Worm (Caenorhabditis elegans) whole organism, young adult: Measurements from ENCODE around the gene hlh-33.

ENCODE experiments used
- B0019.2 ChIP-seq: fragments of 200-800 bp; sonication (Bioruptor generic); conservative IDR thresholded peaks from 2 replicates; pipeline ENCODE4 v1.3.6; 2022; ENCODE audit warnings: missing genetic modification reagents, missing genetic modification characterization, missing compliant biosample characterization
- B0261.1 ChIP-seq: sonication (generic microtip); optimal IDR thresholded peaks from 2 replicates; lab custom pipeline; 2016; ENCODE audit warnings: mild to moderate bottlenecking, missing genetic modification characterization, moderate library complexity, missing compliant biosample characterization
- C17E4.6 ChIP-seq: fragments of 200-800 bp; sonication (Bioruptor generic); IDR thresholded peaks from 2 replicates; pipeline ENCODE4 v1.3.6; 2022; ENCODE audit warnings: missing genetic modification reagents, missing genetic modification characterization, missing compliant biosample characterization
- D2030.7 ChIP-seq: fragments of 200-800 bp; sonication (Bioruptor generic); IDR thresholded peaks from 2 replicates; pipeline ENCODE4 v1.3.6; 2022; ENCODE audit warnings: missing genetic modification reagents, missing genetic modification characterization, missing compliant biosample characterization
- F23B12.7 ChIP-seq: sonication (generic microtip); optimal IDR thresholded peaks from 2 replicates; lab custom pipeline; 2017; ENCODE audit warnings: missing genetic modification characterization, mild to moderate bottlenecking, missing compliant biosample characterization, antibody characterized with exemption, moderate library complexity; ENCODE audit not compliant: insufficient read depth
- F33H1.4 ChIP-seq: fragments of 200-800 bp; sonication (Bioruptor generic); IDR thresholded peaks from 2 replicates; pipeline ENCODE4 v1.3.6; 2022; ENCODE audit warnings: missing genetic modification reagents, missing genetic modification characterization, missing compliant biosample characterization
- F57A8.1 ChIP-seq: fragments of 200-800 bp; sonication (Bioruptor generic); optimal IDR thresholded peaks from 2 replicates; lab custom pipeline; 2018; ENCODE audit warnings: mild to moderate bottlenecking, missing genetic modification characterization, moderate library complexity, missing compliant biosample characterization
- K11D2.4 ChIP-seq: fragments of 200-800 bp; sonication (Bioruptor generic); IDR thresholded peaks from 2 replicates; pipeline ENCODE4 v1.3.6; 2022; ENCODE audit warnings: missing genetic modification reagents, missing genetic modification characterization, missing compliant biosample characterization
- T26A5.8 ChIP-seq: sonication (generic microtip); optimal IDR thresholded peaks from 2 replicates; lab custom pipeline; 2016; ENCODE audit warnings: missing genetic modification characterization, missing compliant biosample characterization
- Y79H2A.3 ChIP-seq: fragments of 200-800 bp; sonication (Bioruptor generic); conservative IDR thresholded peaks from 2 replicates; pipeline ENCODE4 v1.3.6; 2022; ENCODE audit warnings: missing genetic modification reagents, missing genetic modification characterization, missing compliant biosample characterization
- ama-1 ChIP-seq, 3 experiments: fragments of 150-350 bp in 1 of 3; sonication (generic microtip) in 2 of 3; optimal IDR thresholded peaks; 2 replicates each; lab custom pipeline; 2014 to 2018; ENCODE audit warnings: missing biosample characterization in 2 of 3, missing genetic modification characterization in 2 of 3, missing genetic modification reagents in 2 of 3
- attf-6 ChIP-seq: fragments of 200-800 bp; sonication (Bioruptor generic); IDR thresholded peaks from 2 replicates; pipeline ENCODE4 v1.3.6; 2022; ENCODE audit warnings: missing genetic modification reagents, missing genetic modification characterization, missing compliant biosample characterization
- ceh-100 ChIP-seq: fragments of 200-800 bp; sonication (Bioruptor generic); IDR thresholded peaks from 2 replicates; pipeline ENCODE4 v1.3.6; 2022; ENCODE audit warnings: missing genetic modification reagents, missing genetic modification characterization, missing compliant biosample characterization
- ceh-27 ChIP-seq: fragments of 200-800 bp; sonication (Bioruptor generic); optimal IDR thresholded peaks from 2 replicates; lab custom pipeline; 2018; ENCODE audit warnings: mild to moderate bottlenecking, missing genetic modification characterization, moderate library complexity, missing compliant biosample characterization
- ceh-91 ChIP-seq: fragments of 200-800 bp; sonication (Bioruptor generic); IDR thresholded peaks from 2 replicates; pipeline ENCODE4 v1.3.6; 2022; ENCODE audit warnings: missing genetic modification reagents, missing genetic modification characterization, missing compliant biosample characterization
- dox-1 ChIP-seq: fragments of 200-800 bp; sonication (Bioruptor generic); IDR thresholded peaks from 2 replicates; pipeline ENCODE4 v1.3.6; 2022; ENCODE audit warnings: missing genetic modification reagents, missing genetic modification characterization, missing compliant biosample characterization
- dpl-1 ChIP-seq: fragments of 150-350 bp; optimal IDR thresholded peaks from 2 replicates; lab custom pipeline; 2014; ENCODE audit warnings: missing biosample characterization, missing genetic modification reagents, missing genetic modification characterization
- efl-1 ChIP-seq: fragments of 150-350 bp; optimal IDR thresholded peaks from 2 replicates; lab custom pipeline; 2014; ENCODE audit warnings: missing biosample characterization, missing genetic modification reagents, missing genetic modification characterization
- egl-44 ChIP-seq: fragments of 200-800 bp; sonication (Bioruptor generic); IDR thresholded peaks from 2 replicates; pipeline ENCODE4 v1.3.6; 2022; ENCODE audit warnings: missing genetic modification reagents, missing genetic modification characterization, missing compliant biosample characterization
- ekl-4 ChIP-seq: fragments of 200-800 bp; sonication (Bioruptor generic); IDR thresholded peaks from 2 replicates; pipeline ENCODE4 v1.3.6; 2022; ENCODE audit warnings: missing genetic modification reagents, missing genetic modification characterization, missing compliant biosample characterization
- hlh-26 ChIP-seq: fragments of 200-800 bp; sonication (Bioruptor generic); conservative IDR thresholded peaks from 2 replicates; pipeline ENCODE4 v1.3.6; 2022; ENCODE audit warnings: missing genetic modification reagents, missing genetic modification characterization, missing compliant biosample characterization
- lin-26 ChIP-seq: fragments of 200-800 bp; sonication (Bioruptor generic); IDR thresholded peaks from 2 replicates; pipeline ENCODE4 v1.3.6; 2022; ENCODE audit warnings: missing genetic modification reagents, missing genetic modification characterization, missing compliant biosample characterization
- lin-35 ChIP-seq, 3 experiments: fragments of 150-350 bp in 2 of 3; sonication (generic microtip) in 1 of 3; optimal IDR thresholded peaks; 2 replicates each; lab custom pipeline; 2014 to 2018; ENCODE audit warnings: missing biosample characterization in 3 of 3, missing genetic modification characterization in 3 of 3, missing genetic modification reagents in 3 of 3
- lin-40 ChIP-seq: sonication (generic microtip); optimal IDR thresholded peaks from 2 replicates; lab custom pipeline; 2016; ENCODE audit warnings: missing genetic modification characterization, mild to moderate bottlenecking, missing compliant biosample characterization, missing genotype, missing genetic modification reagents
- lin-54 ChIP-seq: fragments of 200-800 bp; sonication (Bioruptor generic); optimal IDR thresholded peaks from 2 replicates; lab custom pipeline; 2018; ENCODE audit warnings: mild to moderate bottlenecking, missing genetic modification characterization, missing compliant biosample characterization
- lsl-1 ChIP-seq: fragments of 200-800 bp; sonication (Bioruptor generic); optimal IDR thresholded peaks from 2 replicates; lab custom pipeline; 2018; ENCODE audit warnings: mild to moderate bottlenecking, missing genetic modification characterization, moderate library complexity, missing compliant biosample characterization
- madf-3 ChIP-seq: fragments of 200-800 bp; sonication (Bioruptor generic); IDR thresholded peaks from 2 replicates; pipeline ENCODE4 v1.3.6; 2022; ENCODE audit warnings: missing genetic modification reagents, missing genetic modification characterization, missing compliant biosample characterization
- madf-6 ChIP-seq: fragments of 200-800 bp; sonication (Bioruptor generic); IDR thresholded peaks from 2 replicates; pipeline ENCODE4 v1.3.6; 2022; ENCODE audit warnings: missing genetic modification reagents, missing genetic modification characterization, missing compliant biosample characterization
- mcd-1 ChIP-seq: fragments of 200-800 bp; sonication (Bioruptor generic); IDR thresholded peaks from 2 replicates; pipeline ENCODE4 v1.3.6; 2022; ENCODE audit warnings: missing genetic modification reagents, missing genetic modification characterization, missing compliant biosample characterization
- mel-28 ChIP-seq: sonication (generic microtip); optimal IDR thresholded peaks from 2 replicates; lab custom pipeline; 2016; ENCODE audit warnings: borderline replicate concordance, mild to moderate bottlenecking, missing genetic modification characterization, missing compliant biosample characterization
- mxl-1 ChIP-seq: sonication (generic microtip); optimal IDR thresholded peaks from 2 replicates; lab custom pipeline; 2016; ENCODE audit warnings: missing genetic modification characterization, missing compliant biosample characterization
- nfya-1 ChIP-seq: sonication (generic microtip); optimal IDR thresholded peaks from 2 replicates; lab custom pipeline; 2017; ENCODE audit warnings: antibody characterized with exemption, missing compliant biosample characterization, missing genetic modification characterization, borderline replicate concordance; ENCODE audit not compliant: insufficient read depth
- pbrm-1 ChIP-seq: fragments of 200-800 bp; sonication (Bioruptor generic); IDR thresholded peaks from 2 replicates; pipeline ENCODE4 v1.3.6; 2022; ENCODE audit warnings: missing genetic modification reagents, missing genetic modification characterization, missing compliant biosample characterization
- rec-8 ChIP-seq, 2 experiments: sonication (generic microtip); optimal IDR thresholded peaks; 2 replicates each; lab custom pipeline; 2016; ENCODE audit warnings: mild to moderate bottlenecking in 2 of 2, missing genetic modification characterization in 2 of 2, missing genetic modification reagents in 2 of 2, missing genotype in 2 of 2, missing biosample characterization in 1 of 2, missing compliant biosample characterization in 1 of 2, moderate library complexity in 1 of 2
- sea-2 ChIP-seq: fragments of 200-800 bp; sonication (Bioruptor generic); IDR thresholded peaks from 2 replicates; pipeline ENCODE4 v1.3.6; 2022; ENCODE audit warnings: missing genetic modification characterization, missing compliant biosample characterization
- snpc-3.4 ChIP-seq: sonication (generic microtip); optimal IDR thresholded peaks from 2 replicates; lab custom pipeline; 2017; ENCODE audit warnings: missing genetic modification characterization, mild to moderate bottlenecking, missing compliant biosample characterization, antibody characterized with exemption, moderate library complexity, missing genotype, missing genetic modification reagents
- snpc-4 ChIP-seq, 5 experiments: fragments of 150-350 bp in 1 of 5; sonication (generic microtip) in 4 of 5; optimal IDR thresholded peaks; 2 replicates each; lab custom pipeline; 2014 to 2018; ENCODE audit warnings: missing genetic modification characterization in 5 of 5, missing biosample characterization in 3 of 5, antibody characterized with exemption in 2 of 5, mild to moderate bottlenecking in 2 of 5, missing compliant biosample characterization in 2 of 5, missing genotype in 2 of 5, moderate library complexity in 2 of 5, missing genetic modification reagents in 1 of 5
- somi-1 ChIP-seq: fragments of 200-800 bp; sonication (Bioruptor generic); optimal IDR thresholded peaks from 2 replicates; lab custom pipeline; 2018; ENCODE audit warnings: mild to moderate bottlenecking, missing genetic modification characterization, missing compliant biosample characterization
- tbx-9 ChIP-seq: sonication (generic microtip); optimal IDR thresholded peaks from 2 replicates; lab custom pipeline; 2016; ENCODE audit warnings: borderline replicate concordance, missing genetic modification characterization, inconsistent platforms, missing compliant biosample characterization
- unc-130 ChIP-seq: sonication (generic microtip); optimal IDR thresholded peaks from 2 replicates; lab custom pipeline; 2016; ENCODE audit warnings: missing genetic modification reagents, missing genetic modification characterization, missing compliant biosample characterization
- zfh-2 ChIP-seq: fragments of 200-800 bp; sonication (Bioruptor generic); conservative IDR thresholded peaks from 2 replicates; pipeline ENCODE4 v1.3.6; 2022; ENCODE audit warnings: missing genetic modification reagents, missing genetic modification characterization, missing compliant biosample characterization
- ztf-25 ChIP-seq: fragments of 200-800 bp; sonication (Bioruptor generic); IDR thresholded peaks from 2 replicates; pipeline ENCODE4 v1.3.6; 2022; ENCODE audit warnings: missing genetic modification reagents, missing genetic modification characterization, missing compliant biosample characterization
- ztf-26 ChIP-seq: sonication (generic microtip); optimal IDR thresholded peaks from 2 replicates; lab custom pipeline; 2017; ENCODE audit warnings: missing genetic modification characterization, missing compliant biosample characterization

hlh-33 gene

ce11 chrIII:1831104-1831503 is 24.1 kb upstream of the hlh-33 start:
- TF ChIP-seq efl-1, result peak; percentile 31
- no peak for TF ChIP-seq lin-35 (GFP tag; optimal IDR thresholded peaks at IDR 0.05; lab: Kevin White, UChicago)
- TF ChIP-seq rec-8 (tag; optimal IDR thresholded peaks at IDR 0.05; lab: Kevin White, UChicago), result no peak
- no peak for TF ChIP-seq zfh-2
- TF ChIP-seq dpl-1 (GFP tag; lab: Kevin White, UChicago), result peak; percentile 10
- TF ChIP-seq lsl-1 (GFP tag; lab: Kevin White, UChicago), result peak; percentile 62
- peak; percentile 37; the same call in 1 of the 2 replicates for TF ChIP-seq madf-6 (GFP tag; lab: Robert Waterston, UW)
- no peak for TF ChIP-seq Y79H2A.3 (GFP tag; lab: Robert Waterston, UW)
- TF ChIP-seq ceh-91 (GFP tag; lab: Robert Waterston, UW), result 0 out of 2 replicates have a peak, but pooled peaks have one; percentile 25
- 0 out of 2 replicates have a peak, but pooled peaks have one; percentile 22 for TF ChIP-seq F33H1.4 (GFP tag; lab: Robert Waterston, UW)
- peak; percentile 66 for TF ChIP-seq lin-54
- TF ChIP-seq, all 124 proteins: peak for 7

DNA sequence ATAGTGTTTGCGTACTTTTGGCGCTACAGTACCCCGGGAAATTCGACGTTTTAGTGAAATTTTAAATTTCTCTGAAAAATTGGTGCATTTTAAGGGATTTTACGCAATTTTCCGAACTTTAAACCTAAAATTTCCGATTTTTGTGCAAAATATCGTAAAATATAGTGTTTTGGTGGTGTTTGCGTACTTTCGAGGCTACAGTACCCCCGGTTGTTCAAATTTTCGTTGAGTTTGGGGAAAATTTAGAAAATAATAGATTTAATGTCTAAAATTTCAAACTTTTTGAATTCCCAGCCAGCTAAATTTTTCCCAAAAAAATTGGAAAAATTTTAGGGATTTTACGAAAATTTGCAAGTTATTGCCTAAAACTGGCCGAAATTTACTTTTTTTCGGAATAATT is 22.7 kb upstream of the hlh-33 start:
- TF ChIP-seq unc-130 (GFP tag; lab: Kevin White, UChicago) (no peak), ztf-25 (GFP tag; lab: Robert Waterston, UW) (no peak), attf-6 (GFP tag; lab: Robert Waterston, UW) (no peak), pbrm-1 (GFP tag; lab: Robert Waterston, UW) (no peak), snpc-3.4 (tag; lab: Kevin White, UChicago) (no peak), egl-44 (GFP tag; lab: Robert Waterston, UW) (no peak), F57A8.1 (GFP tag; lab: Kevin White, UChicago) (no peak), D2030.7 (GFP tag; lab: Robert Waterston, UW) (no peak), mcd-1 (no peak), ceh-27 (no peak), lin-26 (GFP tag; lab: Robert Waterston, UW) (no peak), madf-3 (GFP tag; lab: Robert Waterston, UW) (no peak), ceh-100 (GFP tag; lab: Robert Waterston, UW) (no peak), rec-8 (tag; optimal IDR thresholded peaks at IDR 0.05; lab: Kevin White, UChicago) (no peak), somi-1 (GFP tag; lab: Kevin White, UChicago) (no peak), ceh-91 (GFP tag; lab: Robert Waterston, UW) (no peak)

ce11 chrIII:1833984-1834563 is 21.1 kb upstream of the hlh-33 start, which contains the start of gene rexd-1:
Gene rexd-1 (plus strand): TSS chrIII:1834513.
- no peak for TF ChIP-seq ama-1 (optimal IDR thresholded peaks at IDR 0.05; lab: Kevin White, UChicago)
- no peak for TF ChIP-seq ama-1 (GFP tag; optimal IDR thresholded peaks at IDR 0.05; lab: Kevin White, UChicago)
- TF ChIP-seq nfya-1 (tag; lab: Kevin White, UChicago), result no peak
- no peak for TF ChIP-seq B0261.1
- no peak for TF ChIP-seq mxl-1 (tag; lab: Kevin White, UChicago)
- no peak for TF ChIP-seq B0019.2 (GFP tag; lab: Robert Waterston, UW)
- TF ChIP-seq ekl-4, result no peak
- TF ChIP-seq C17E4.6, result no peak
- no peak for TF ChIP-seq sea-2 (GFP tag; lab: Robert Waterston, UW)
- TF ChIP-seq tbx-9, result no peak
- no peak for TF ChIP-seq T26A5.8 (tag; lab: Kevin White, UChicago)
- TF ChIP-seq F23B12.7 (tag; lab: Kevin White, UChicago), result no peak
- TF ChIP-seq dox-1 (GFP tag; lab: Robert Waterston, UW), result no peak
- TF ChIP-seq ceh-91 (GFP tag; lab: Robert Waterston, UW), result no peak
- TF ChIP-seq lin-40 (tag; lab: Kevin White, UChicago), result no peak
- no peak for TF ChIP-seq K11D2.4 (GFP tag; lab: Robert Waterston, UW)
- TF ChIP-seq hlh-26 (GFP tag; lab: Robert Waterston, UW), result no peak
- TF ChIP-seq snpc-4 (GFP tag; optimal IDR thresholded peaks at IDR 0.05; lab: Kevin White, UChicago), result no peak
- TF ChIP-seq snpc-4 (tag; optimal IDR thresholded peaks at IDR 0.05; lab: Kevin White, UChicago), result no peak
- no peak for TF ChIP-seq madf-6 (GFP tag; lab: Robert Waterston, UW)
- no peak for TF ChIP-seq ztf-26
- no peak for TF ChIP-seq mel-28 (tag; lab: Kevin White, UChicago)
- TF ChIP-seq, all 124 proteins: peak for 0
